Worm (Caenorhabditis elegans) whole organism, mixed stage, embryonic: ENCODE data around the gene clec-72.

Experiments
- lsy-2 ChIP-seq: fragments of 150-350 bp; optimal IDR thresholded peaks from 2 replicates; lab custom pipeline; 2014; ENCODE audit warnings: missing biosample characterization, missing genetic modification characterization
- nhr-12 ChIP-seq: fragments of 150-350 bp; optimal IDR thresholded peaks from 2 replicates; lab custom pipeline; 2014; ENCODE audit warnings: missing biosample characterization, missing genetic modification characterization
- nhr-28 ChIP-seq: fragments of 150-350 bp; optimal IDR thresholded peaks from 2 replicates; lab custom pipeline; 2014; ENCODE audit warnings: missing biosample characterization, missing genetic modification characterization
- snpc-4 ChIP-seq: fragments of 150-350 bp; optimal IDR thresholded peaks from 2 replicates; lab custom pipeline; 2014; ENCODE audit warnings: missing biosample characterization, missing genetic modification characterization
- ztf-11 ChIP-seq: fragments of 150-350 bp; optimal IDR thresholded peaks from 2 replicates; lab custom pipeline; 2014; ENCODE audit warnings: missing biosample characterization, missing genetic modification characterization

DNA sequence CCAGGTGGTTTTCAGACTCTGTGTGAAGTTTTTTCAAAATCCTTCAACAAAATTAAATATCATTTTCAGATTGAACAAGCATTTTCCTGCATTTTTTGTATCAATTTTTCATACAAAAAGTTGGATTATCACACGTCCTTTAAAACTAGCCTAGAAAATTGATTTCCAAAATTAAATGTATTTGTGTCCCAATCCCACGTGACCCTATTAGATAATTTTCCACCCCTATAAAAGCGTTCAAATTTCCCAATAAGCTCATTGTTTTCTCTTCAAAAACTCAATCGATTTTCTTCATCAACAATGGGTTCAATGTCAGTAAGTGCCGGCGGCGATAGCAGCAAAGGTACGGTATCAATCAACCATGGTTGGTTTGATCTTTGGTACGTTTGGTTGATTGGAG, 30.2 kb upstream of the clec-72 start, which contains the start of gene F56D6.19:
- TF ChIP-seq snpc-4 (tag; lab: Kevin White, UChicago) (no peak), lsy-2 (no peak), ztf-11 (tag; lab: Kevin White, UChicago) (no peak), nhr-12 (no peak), nhr-28 (no peak)
